Worm (Caenorhabditis elegans): ENCODE data around the gene sinh-1.

sinh-1 gene

ce11 chrII:12228005-12228404 lies at the start of gene sinh-1:
TSS of gene sinh-1 (plus strand) at chrII:12228305.
- TF ChIP-seq C34F6.9 (tag; optimal IDR thresholded peaks at IDR 0.05) = no peak

DNA sequence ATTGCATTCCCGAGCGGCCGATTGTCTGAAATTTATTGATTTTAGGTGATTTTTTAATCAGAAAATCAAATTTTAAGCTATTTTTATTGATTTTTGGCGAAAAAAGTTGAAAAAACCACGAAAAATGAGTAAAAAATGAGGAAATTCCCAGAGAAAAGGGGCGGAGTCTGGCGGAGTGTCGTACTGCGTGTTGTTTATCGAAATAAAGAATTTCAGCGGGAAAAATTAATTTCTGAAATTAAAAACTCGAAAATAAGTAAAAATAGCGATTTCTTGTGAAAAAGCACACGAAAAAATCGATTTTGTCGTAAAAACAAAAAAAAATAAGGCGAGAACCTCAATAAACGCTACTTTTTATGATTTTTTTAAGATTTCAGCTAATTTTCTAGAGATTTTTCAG lies 43.2 kb upstream of the sinh-1 start, which contains the start of gene Y57A10A.13:
Gene Y57A10A.13, minus strand, starts transcription at position 46 of the 400 bp plus-strand sequence.
- TF ChIP-seq gmeb-1 (tag; optimal IDR thresholded peaks at IDR 0.05) (peak; percentile 47), unc-55 (GFP tag; optimal IDR thresholded peaks at IDR 0.05) (peak; percentile 42), peb-1 (tag; optimal IDR thresholded peaks at IDR 0.05) (no peak), nhr-129 (tag; optimal IDR thresholded peaks at IDR 0.05) (no peak), egl-27 (tag; optimal IDR thresholded peaks at IDR 0.05) (no peak), ztf-1 (GFP tag; conservative IDR thresholded peaks at IDR 0.05) (no peak), lsy-2 (tag; optimal IDR thresholded peaks at IDR 0.05) (peak in 1 of 2 experiments; percentile 26)

DNA sequence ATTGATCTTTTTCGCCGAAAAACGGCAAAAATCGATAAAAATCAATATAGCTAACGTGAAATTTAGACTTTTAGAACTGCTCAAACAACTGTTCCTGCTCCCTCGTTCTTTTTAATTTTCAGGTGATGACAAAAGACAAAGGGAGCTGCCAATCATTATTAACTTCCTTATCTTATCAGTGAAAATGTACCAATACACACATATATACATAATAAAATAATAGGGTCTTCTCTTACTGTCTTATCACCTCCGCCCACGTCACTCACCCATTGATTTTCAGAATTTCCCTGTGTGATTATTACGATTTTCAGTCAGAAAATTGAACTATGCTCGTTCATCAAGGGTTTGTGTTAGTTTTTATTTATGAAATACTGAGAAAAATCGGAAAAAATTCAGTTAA lies 42.4 kb upstream of the sinh-1 start, which contains the start of gene Y57A10A.14:
Gene Y57A10A.14, plus strand, starts transcription at position 228 of the 400 bp plus-strand sequence.
- no peak for TF ChIP-seq snpc-4 (tag; optimal IDR thresholded peaks at IDR 0.05)
- no peak for TF ChIP-seq elt-3 (tag; optimal IDR thresholded peaks at IDR 0.05)
- TF ChIP-seq ztf-11 (tag; optimal IDR thresholded peaks at IDR 0.05) = no peak
- TF ChIP-seq nhr-21 (tag; optimal IDR thresholded peaks at IDR 0.05) = no peak
- TF ChIP-seq nhr-237 (tag; optimal IDR thresholded peaks at IDR 0.05) = no peak
- TF ChIP-seq nhr-129 (tag; optimal IDR thresholded peaks at IDR 0.05) = no peak
- no peak for TF ChIP-seq ceh-82 (tag; optimal IDR thresholded peaks at IDR 0.05)
- TF ChIP-seq peb-1 (tag; optimal IDR thresholded peaks at IDR 0.05) = no peak
- peak; percentile 69 for TF ChIP-seq crh-2 (tag; optimal IDR thresholded peaks at IDR 0.05)
- TF ChIP-seq lin-11 (tag; optimal IDR thresholded peaks at IDR 0.05) = no peak
- TF ChIP-seq lin-13 (GFP tag; optimal IDR thresholded peaks at IDR 0.05) = no peak
- TF ChIP-seq ama-1 (optimal IDR thresholded peaks at IDR 0.05) = no peak
- no peak for TF ChIP-seq elt-1 (tag; optimal IDR thresholded peaks at IDR 0.05)
- TF ChIP-seq aly-2 (tag; optimal IDR thresholded peaks at IDR 0.05) = no peak
- TF ChIP-seq nhr-12 (tag; optimal IDR thresholded peaks at IDR 0.05) = no peak
- TF ChIP-seq F13H6.1 (tag; optimal IDR thresholded peaks at IDR 0.05) = peak; percentile 16
- TF ChIP-seq skn-1 (tag; optimal IDR thresholded peaks at IDR 0.05) = peak; percentile 87
- no peak for TF ChIP-seq nhr-77 (tag; optimal IDR thresholded peaks at IDR 0.05)
- no peak for TF ChIP-seq C34F6.9 (tag; optimal IDR thresholded peaks at IDR 0.05)
- no peak for TF ChIP-seq ceh-16 (tag; optimal IDR thresholded peaks at IDR 0.05)
- TF ChIP-seq fos-1 (tag; optimal IDR thresholded peaks at IDR 0.05) = peak; percentile 91
- TF ChIP-seq R02D3.7 (tag; optimal IDR thresholded peaks at IDR 0.05) = no peak
- TF ChIP-seq blmp-1 (tag; optimal IDR thresholded peaks at IDR 0.05; ENCODE audit: insufficient read depth) = no peak
- no peak for TF ChIP-seq nhr-10 (tag; optimal IDR thresholded peaks at IDR 0.05)
- no peak for TF ChIP-seq ZK546.5 (tag; optimal IDR thresholded peaks at IDR 0.05)
- TF ChIP-seq unc-62 (GFP tag; optimal IDR thresholded peaks at IDR 0.05) = no peak
- TF ChIP-seq Y55F3AM.14 (GFP tag; optimal IDR thresholded peaks at IDR 0.05) = no peak
- no peak for TF ChIP-seq alr-1 (tag; optimal IDR thresholded peaks at IDR 0.05)
- no peak for TF ChIP-seq unc-55 (GFP tag; optimal IDR thresholded peaks at IDR 0.05)
- TF ChIP-seq gmeb-1 (tag; optimal IDR thresholded peaks at IDR 0.05) = no peak
- TF ChIP-seq ztf-1 (GFP tag; conservative IDR thresholded peaks at IDR 0.05) = no peak

- TF ChIP-seq fos-1 (tag; optimal IDR thresholded peaks at IDR 0.05) = peak; percentile 56
- no peak for TF ChIP-seq ztf-11 (tag; optimal IDR thresholded peaks at IDR 0.05)
- no peak for TF ChIP-seq elt-1 (tag; optimal IDR thresholded peaks at IDR 0.05)
- TF ChIP-seq dmd-4 (tag; optimal IDR thresholded peaks at IDR 0.05) = no peak
These were observed 41.4 kb upstream of the sinh-1 start for ce11 chrII:12186726-12187125.

DNA sequence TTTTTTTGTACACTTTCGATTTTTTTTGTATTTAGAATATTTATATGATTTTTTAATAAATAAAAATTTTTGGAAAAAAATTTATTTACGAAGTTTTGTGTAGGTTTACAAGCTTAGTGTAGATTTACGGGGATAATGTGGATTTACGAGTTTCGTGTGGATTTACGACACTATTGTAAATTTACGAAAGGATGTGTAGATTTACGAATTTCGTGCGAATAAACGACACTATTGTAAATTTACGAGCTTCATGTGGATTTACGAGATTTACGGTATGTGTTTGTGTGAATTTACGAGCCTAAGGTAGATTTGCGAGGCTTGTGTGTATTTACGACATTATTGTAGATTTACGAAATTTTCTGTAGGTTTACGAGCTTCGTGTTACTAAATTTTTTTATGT lies 38.9 kb upstream of the sinh-1 start:
- TF ChIP-seq sma-3 (GFP tag; optimal IDR thresholded peaks at IDR 0.05) (no peak), ama-1 (optimal IDR thresholded peaks at IDR 0.05) (no peak), nhr-25 (tag; optimal IDR thresholded peaks at IDR 0.05) (no peak), alr-1 (tag; optimal IDR thresholded peaks at IDR 0.05) (no peak), snpc-4 (tag; optimal IDR thresholded peaks at IDR 0.05) (no peak)
